Fruit fly (Drosophila melanogaster) whole organism, prepupa: ENCODE data around the gene CG10352.

Source experiments
- CG15336 ChIP-seq: fragments of 200-800 bp; sonication (Bioruptor generic); IDR thresholded peaks from 2 replicates; pipeline ENCODE4 v1.3.6; 2022; ENCODE audit warnings: missing biosample characterization, missing genetic modification characterization
- CG6808 ChIP-seq: fragments of 200-800 bp; sonication (Bioruptor generic); optimal IDR thresholded peaks from 3 replicates; lab custom pipeline; 2017; ENCODE audit warnings: missing biosample characterization, missing genetic modification characterization, mild to moderate bottlenecking, moderate library complexity, missing genetic modification reagents
- CG6854 ChIP-seq: fragments of 200-800 bp; sonication (Bioruptor generic); optimal IDR thresholded peaks from 2 replicates; lab custom pipeline; 2017; ENCODE audit warnings: missing biosample characterization, mild to moderate bottlenecking, missing genetic modification characterization
- Ets21C ChIP-seq: fragments of 200-800 bp; sonication (Bioruptor generic); optimal IDR thresholded peaks from 3 replicates; lab custom pipeline; 2016; ENCODE audit warnings: missing biosample characterization, missing genetic modification characterization
- Hr39 ChIP-seq: fragments of 200-800 bp; sonication (Bioruptor generic); optimal IDR thresholded peaks from 2 replicates; lab custom pipeline; 2016; ENCODE audit warnings: missing biosample characterization, missing genetic modification characterization
- acj6 ChIP-seq: fragments of 200-800 bp; sonication (Bioruptor generic); optimal IDR thresholded peaks from 3 replicates; lab custom pipeline; 2016; ENCODE audit warnings: missing biosample characterization, missing genetic modification characterization
- dac ChIP-seq: fragments of 200-800 bp; sonication (Bioruptor generic); optimal IDR thresholded peaks from 2 replicates; lab custom pipeline; 2017; ENCODE audit warnings: missing biosample characterization, mild to moderate bottlenecking, missing genetic modification characterization
- fd85E ChIP-seq: fragments of 200-800 bp; sonication (Bioruptor generic); optimal IDR thresholded peaks from 3 replicates; lab custom pipeline; 2016; ENCODE audit warnings: missing biosample characterization, missing genetic modification characterization
- lz ChIP-seq: fragments of 200-800 bp; sonication (Bioruptor generic); optimal IDR thresholded peaks from 3 replicates; lab custom pipeline; 2016; ENCODE audit warnings: missing biosample characterization, missing genetic modification characterization

dm6 chrX:11828336-11829007 lies 48.5 kb downstream of the CG10352 start:
- no peak for TF ChIP-seq CG6854
- TF ChIP-seq dac, result no peak
- no peak for TF ChIP-seq Hr39 (GFP tag; lab: Kevin White, UChicago)
- no peak for TF ChIP-seq CG6808
- TF ChIP-seq Ets21C (GFP tag; lab: Kevin White, UChicago), result no peak
- no peak for TF ChIP-seq fd85E (GFP tag; lab: Kevin White, UChicago)
- no peak for TF ChIP-seq CG15336 (GFP tag; lab: Robert Waterston, UW)
- no peak for TF ChIP-seq acj6 (GFP tag; lab: Kevin White, UChicago)
- no peak for TF ChIP-seq lz (GFP tag; lab: Kevin White, UChicago)
